Worm (Caenorhabditis elegans): ENCODE results near the gene F47B7.3.
A peak's percentile ranks its signal among the peaks of the same experiment; 100 is the strongest.

Gene F47B7.3

DNA sequence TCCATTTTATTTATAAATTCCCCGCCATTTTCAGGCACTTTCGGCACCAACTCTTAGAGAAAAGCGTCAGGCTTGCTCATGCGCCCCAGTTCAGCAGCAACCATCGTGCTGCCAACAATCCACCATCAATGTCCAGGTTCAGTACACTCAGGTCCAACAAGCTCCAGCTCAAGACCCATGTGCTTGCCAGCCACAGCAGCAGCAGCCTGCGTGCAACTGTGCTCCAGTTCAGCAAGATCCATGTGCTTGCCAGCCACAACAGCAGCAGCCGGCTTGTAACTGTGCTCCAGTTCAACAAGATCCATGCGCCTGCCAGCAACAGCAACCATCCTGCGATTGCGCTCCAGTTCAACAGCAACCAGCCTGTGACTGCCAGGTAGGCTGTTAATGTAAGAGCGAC lies 34.1 kb upstream of the F47B7.3 start:
- no peak for TF ChIP-seq hmg-11 (tag; optimal IDR thresholded peaks at IDR 0.05)
- TF ChIP-seq pha-4 (tag; optimal IDR thresholded peaks at IDR 0.05): no peak
- TF ChIP-seq sea-2 (GFP tag; optimal IDR thresholded peaks at IDR 0.05): no peak
- no peak for TF ChIP-seq jun-1 (tag; optimal IDR thresholded peaks at IDR 0.05)

DNA sequence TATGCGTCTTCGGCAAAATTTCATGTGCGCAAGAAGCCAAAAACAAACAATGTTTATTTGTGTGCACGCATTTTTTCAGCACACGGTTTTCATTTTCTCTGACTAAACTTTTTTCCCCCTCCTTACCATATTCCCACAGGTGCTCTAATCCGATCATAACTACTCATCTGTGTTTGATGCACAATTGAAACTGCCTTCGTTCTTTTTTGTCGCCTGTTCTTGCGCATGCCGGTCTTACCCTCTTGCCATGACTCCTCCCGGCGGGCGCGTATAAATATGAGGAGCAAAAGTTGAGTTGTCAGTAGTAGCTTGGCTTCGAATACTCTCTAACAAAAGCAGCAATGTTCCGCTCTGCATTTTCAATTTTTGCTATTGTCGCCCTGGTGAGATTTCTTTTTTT lies 33.7 kb upstream of the F47B7.3 start, which contains the start of gene abu-10:
abu-10 (plus strand) TSS at position 301 of the 400 bp plus-strand sequence.
- TF ChIP-seq aly-2 (tag; optimal IDR thresholded peaks at IDR 0.05) (no peak), nhr-77 (tag; optimal IDR thresholded peaks at IDR 0.05) (no peak), ceh-9 (tag; optimal IDR thresholded peaks at IDR 0.05) (no peak), unc-39 (tag; optimal IDR thresholded peaks at IDR 0.05) (no peak), ZK546.5 (tag; optimal IDR thresholded peaks at IDR 0.05) (no peak), snpc-4 (tag; optimal IDR thresholded peaks at IDR 0.05) (no peak), hmg-11 (tag; optimal IDR thresholded peaks at IDR 0.05) (no peak), nhr-11 (tag; optimal IDR thresholded peaks at IDR 0.05) (no peak), elt-2 (tag; optimal IDR thresholded peaks at IDR 0.05) (no peak), nhr-237 (tag; optimal IDR thresholded peaks at IDR 0.05) (no peak), lsy-12 (tag; optimal IDR thresholded peaks at IDR 0.05) (no peak), nhr-28 (tag; optimal IDR thresholded peaks at IDR 0.05) (no peak), ceh-16 (tag; optimal IDR thresholded peaks at IDR 0.05) (no peak), fkh-2 (tag; optimal IDR thresholded peaks at IDR 0.05) (no peak), fos-1 (tag; optimal IDR thresholded peaks at IDR 0.05) (no peak), mdl-1 (tag; optimal IDR thresholded peaks at IDR 0.05) (no peak)

DNA sequence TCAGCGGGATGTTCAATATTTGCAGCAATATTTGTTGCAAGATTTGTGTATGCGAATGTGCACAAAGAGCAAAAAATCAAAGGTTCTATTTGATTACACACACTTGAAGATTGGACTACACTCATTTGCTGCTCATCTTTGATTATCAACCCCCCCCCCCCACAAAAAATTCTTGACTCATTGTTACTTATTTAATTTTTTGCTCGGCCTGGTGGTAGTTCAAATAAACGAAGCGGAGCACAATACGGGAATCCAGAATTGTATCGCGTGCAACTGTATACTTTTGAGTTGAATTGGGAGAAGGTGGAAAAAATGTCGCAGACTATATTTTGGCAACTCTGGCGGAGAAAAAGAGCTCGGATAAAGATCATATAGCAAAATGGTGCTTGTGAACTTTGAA lies 31.4 kb upstream of the F47B7.3 start, which contains the start of gene F35A5.5:
F35A5.5 (minus strand) TSS at position 101 of the 400 bp plus-strand sequence.
- no peak for TF ChIP-seq nhr-28 (tag; optimal IDR thresholded peaks at IDR 0.05)
- no peak for TF ChIP-seq elt-2 (tag; optimal IDR thresholded peaks at IDR 0.05)
- no peak for TF ChIP-seq elt-3 (tag; optimal IDR thresholded peaks at IDR 0.05)
- no peak for TF ChIP-seq nhr-25 (tag; optimal IDR thresholded peaks at IDR 0.05)
- TF ChIP-seq skn-1 (tag; optimal IDR thresholded peaks at IDR 0.05): no peak
- TF ChIP-seq nhr-23 (tag; optimal IDR thresholded peaks at IDR 0.05): no peak
- no peak for TF ChIP-seq jun-1 (tag; optimal IDR thresholded peaks at IDR 0.05)

DNA sequence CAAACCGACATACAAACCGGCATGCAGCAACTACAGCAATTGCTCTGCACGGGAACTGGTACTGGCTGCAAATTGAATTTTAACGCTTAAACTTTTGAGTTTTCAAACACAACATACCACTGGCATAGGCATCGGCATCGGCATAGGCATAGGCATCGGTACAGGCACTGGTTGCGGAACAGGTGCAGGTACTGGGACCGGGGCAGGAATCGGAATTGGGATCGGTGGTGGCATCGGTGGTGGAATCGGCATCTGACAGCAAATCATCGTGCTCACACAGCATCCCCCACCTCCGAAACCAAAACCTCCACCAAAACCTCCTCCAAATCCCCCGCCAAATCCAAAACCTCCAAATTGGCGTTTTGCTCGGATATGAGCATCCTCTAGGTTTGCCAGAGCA lies 30.0 kb upstream of the F47B7.3 start:
- TF ChIP-seq skn-1 (tag; optimal IDR thresholded peaks at IDR 0.05) (no peak), jun-1 (tag; optimal IDR thresholded peaks at IDR 0.05) (no peak), ceh-28 (tag; optimal IDR thresholded peaks at IDR 0.05) (no peak), lin-39 (tag; optimal IDR thresholded peaks at IDR 0.05) (no peak), tbx-2 (tag; optimal IDR thresholded peaks at IDR 0.05) (no peak), ama-1 (optimal IDR thresholded peaks at IDR 0.05) (no peak), unc-39 (tag; optimal IDR thresholded peaks at IDR 0.05) (no peak), mdl-1 (tag; optimal IDR thresholded peaks at IDR 0.05) (no peak), ZK546.5 (tag; optimal IDR thresholded peaks at IDR 0.05) (no peak), ceh-82 (tag; optimal IDR thresholded peaks at IDR 0.05) (no peak), nhr-67 (tag; optimal IDR thresholded peaks at IDR 0.05) (no peak), nfya-1 (tag; optimal IDR thresholded peaks at IDR 0.05; ENCODE audit: insufficient read depth) (no peak), eor-1 (tag; optimal IDR thresholded peaks at IDR 0.05) (no peak), zag-1 (tag; optimal IDR thresholded peaks at IDR 0.05) (no peak), ztf-4 (tag; optimal IDR thresholded peaks at IDR 0.05) (no peak), nhr-28 (tag; optimal IDR thresholded peaks at IDR 0.05) (no peak), fkh-2 (tag; optimal IDR thresholded peaks at IDR 0.05) (no peak), nhr-77 (tag; optimal IDR thresholded peaks at IDR 0.05) (no peak), daf-12 (tag; optimal IDR thresholded peaks at IDR 0.05) (no peak)

DNA sequence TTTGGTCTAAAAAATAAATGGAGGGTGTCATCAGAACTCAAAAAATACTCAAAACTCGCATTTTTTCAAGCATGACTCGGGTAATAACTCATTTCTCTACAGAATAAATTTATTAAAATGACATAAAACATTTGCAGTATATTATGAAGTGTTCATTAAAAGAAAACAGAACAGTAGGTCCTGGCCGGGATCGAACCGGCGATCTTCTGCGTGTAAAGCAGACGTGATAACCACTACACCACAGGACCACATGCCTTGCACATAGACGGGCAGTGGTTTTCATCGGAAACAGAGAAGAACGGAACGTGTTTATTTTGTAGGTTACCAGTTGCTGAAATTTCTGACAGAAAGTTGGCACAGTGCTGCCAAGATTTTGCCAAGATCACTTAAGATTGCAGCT lies 29.2 kb upstream of the F47B7.3 start:
- peak; percentile 2 for TF ChIP-seq pha-4 (tag; optimal IDR thresholded peaks at IDR 0.05)
- TF ChIP-seq nhr-237 (tag; optimal IDR thresholded peaks at IDR 0.05): no peak
- TF ChIP-seq nhr-43 (tag; optimal IDR thresholded peaks at IDR 0.05; ENCODE audit: poor library complexity, severe bottlenecking): peak; percentile 28

Measured in whole organism, L3 larva.